Worm (Caenorhabditis elegans): ENCODE measurements around the gene Y54G2A.13.
"Not testable (repeated sequence)": the region's sequence is repeated elsewhere in the genome, so short reads cannot be mapped to it uniquely, and the experiment has no call there.

Y54G2A.13 gene

DNA sequence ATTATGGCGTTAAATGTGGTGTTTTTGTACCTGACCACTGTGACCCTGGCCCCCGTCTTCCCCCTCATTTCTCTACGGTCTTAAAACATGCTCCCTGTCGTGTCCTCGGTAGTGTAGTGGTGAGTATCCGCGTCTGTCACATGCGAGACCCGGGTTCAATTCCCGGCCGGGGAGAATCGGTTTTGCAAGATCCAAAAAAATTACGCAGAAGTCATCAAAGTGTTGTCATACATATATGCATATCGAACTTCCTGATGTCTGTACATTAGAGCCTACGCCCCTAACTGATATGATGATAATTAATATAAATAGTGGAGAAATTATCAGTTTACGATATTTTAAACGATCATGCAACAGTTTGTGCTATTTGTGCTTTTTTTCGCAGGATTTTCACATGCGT, 14.0 kb downstream of the Y54G2A.13 start, which contains the start of gene Y54G2A.45 (continued):
- TF ChIP-seq sma-9 (GFP tag; optimal IDR thresholded peaks at IDR 0.05): peak; percentile 16
- TF ChIP-seq sma-9 (tag; optimal IDR thresholded peaks at IDR 0.05): no peak
- no peak for TF ChIP-seq nhr-11 (tag; optimal IDR thresholded peaks at IDR 0.05)
- TF ChIP-seq mbf-1 (tag; optimal IDR thresholded peaks at IDR 0.05): no peak
- TF ChIP-seq unc-62 (GFP tag; optimal IDR thresholded peaks at IDR 0.05): no peak

DNA sequence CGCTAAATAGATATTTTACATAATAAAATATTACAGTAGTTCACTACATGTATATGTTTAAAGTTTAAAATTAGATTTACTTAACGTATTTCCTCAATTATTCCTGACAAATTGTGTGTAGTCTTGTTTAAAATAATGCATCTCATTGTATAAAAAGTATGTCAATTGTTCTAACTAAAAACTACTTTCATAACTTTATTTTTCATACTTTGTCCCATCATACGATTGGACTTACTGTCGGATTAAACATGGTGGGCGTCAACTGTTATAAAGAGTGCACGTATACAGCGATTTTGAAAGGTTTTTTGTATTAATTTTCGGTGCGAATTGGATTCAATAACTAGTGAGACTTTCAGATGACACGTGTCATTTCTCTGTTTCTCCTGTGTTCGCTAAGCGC, 15.9 kb downstream of the Y54G2A.13 start, which contains the start of gene Y54G2A.32:
Gene Y54G2A.32 (plus strand): TSS at position 301 of the 400 bp plus-strand sequence.
- TF ChIP-seq aly-2 (tag; optimal IDR thresholded peaks at IDR 0.05): no peak
- TF ChIP-seq zag-1 (tag; optimal IDR thresholded peaks at IDR 0.05): no peak
- no peak for TF ChIP-seq lin-13 (GFP tag; optimal IDR thresholded peaks at IDR 0.05)
- no peak for TF ChIP-seq C34F6.9 (tag; optimal IDR thresholded peaks at IDR 0.05)
- TF ChIP-seq ceh-82 (tag; optimal IDR thresholded peaks at IDR 0.05): no peak

DNA sequence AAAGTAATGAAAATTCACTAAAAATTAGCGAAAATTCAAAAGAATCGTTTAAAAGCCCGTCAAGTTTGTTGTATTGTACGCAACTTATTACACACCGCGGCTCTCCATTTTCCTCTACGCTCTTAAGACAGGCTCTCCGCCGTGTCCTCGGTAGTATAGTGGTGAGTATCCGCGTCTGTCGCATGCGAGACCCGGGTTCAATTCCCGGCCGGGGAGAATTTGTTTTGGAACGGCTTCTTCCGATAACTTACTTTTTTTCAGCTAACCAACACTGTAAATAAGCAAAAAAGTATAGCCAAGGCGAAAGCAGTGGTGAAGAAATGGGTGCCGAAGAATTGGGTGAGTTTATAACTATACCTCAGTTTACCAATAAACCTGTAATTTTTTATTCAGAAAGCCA, 17.3 kb downstream of the Y54G2A.13 start:
- TF ChIP-seq unc-55 (GFP tag; optimal IDR thresholded peaks at IDR 0.05) (peak; percentile 20), skn-1 (tag; optimal IDR thresholded peaks at IDR 0.05) (no peak)

DNA sequence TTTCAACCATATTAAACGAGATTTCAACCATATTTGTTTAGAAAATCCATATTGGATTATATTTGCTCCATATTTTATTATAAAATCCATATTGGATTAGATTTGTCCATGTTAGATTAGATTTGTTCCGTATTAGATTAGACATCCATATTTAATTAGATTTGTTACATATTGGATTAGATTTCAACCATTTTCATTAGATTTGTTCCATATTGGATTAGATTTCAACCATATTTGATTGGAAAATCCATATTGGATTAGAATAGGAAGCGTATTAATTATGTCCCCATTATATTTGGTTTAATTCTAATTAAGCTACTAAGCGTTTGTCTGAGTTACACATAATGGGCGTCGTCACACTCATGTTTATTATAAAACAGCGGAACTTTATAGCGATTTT, 18.0 kb downstream of the Y54G2A.13 start, which contains the start of gene Y54G2A.44:
Gene Y54G2A.44 (plus strand): TSS at position 301 of the 400 bp plus-strand sequence.
- not testable (repeated sequence) for TF ChIP-seq lin-13 (GFP tag; optimal IDR thresholded peaks at IDR 0.05); lsy-2 (tag; optimal IDR thresholded peaks at IDR 0.05); unc-55 (GFP tag; optimal IDR thresholded peaks at IDR 0.05)

DNA sequence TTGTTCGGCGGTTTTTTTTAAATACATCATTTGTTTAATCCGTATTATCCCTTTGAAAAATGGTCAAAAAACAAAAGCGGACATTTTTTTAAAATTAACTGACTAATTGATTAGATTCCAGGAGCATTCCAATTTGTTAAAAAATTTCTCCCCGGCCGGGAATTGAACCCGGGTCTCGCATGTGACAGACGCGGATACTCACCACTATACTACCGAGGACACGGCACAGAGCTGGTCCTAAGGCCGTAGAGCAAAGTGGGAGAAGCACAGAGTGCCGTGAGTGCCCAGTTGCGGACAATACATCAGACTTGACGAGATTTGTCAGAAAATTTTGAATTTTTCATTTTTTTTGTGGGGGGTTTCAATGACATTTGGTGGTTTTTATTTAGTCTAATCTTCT, 18.5 kb downstream of the Y54G2A.13 start:
- TF ChIP-seq lsy-2 (tag; optimal IDR thresholded peaks at IDR 0.05) (peak in 1 of 2 experiments; percentile 17), C34F6.9 (tag; optimal IDR thresholded peaks at IDR 0.05) (peak; percentile 10), egl-27 (tag; optimal IDR thresholded peaks at IDR 0.05) (no peak), ceh-82 (tag; optimal IDR thresholded peaks at IDR 0.05) (no peak), unc-62 (GFP tag; optimal IDR thresholded peaks at IDR 0.05) (no peak), zag-1 (tag; optimal IDR thresholded peaks at IDR 0.05) (no peak), nhr-21 (tag; optimal IDR thresholded peaks at IDR 0.05) (no peak), lin-39 (tag; optimal IDR thresholded peaks at IDR 0.05) (no peak), lin-13 (GFP tag; optimal IDR thresholded peaks at IDR 0.05) (peak; percentile 35), nhr-237 (tag; optimal IDR thresholded peaks at IDR 0.05) (no peak), elt-3 (tag; optimal IDR thresholded peaks at IDR 0.05) (no peak), unc-55 (GFP tag; optimal IDR thresholded peaks at IDR 0.05) (peak; percentile 20)

DNA sequence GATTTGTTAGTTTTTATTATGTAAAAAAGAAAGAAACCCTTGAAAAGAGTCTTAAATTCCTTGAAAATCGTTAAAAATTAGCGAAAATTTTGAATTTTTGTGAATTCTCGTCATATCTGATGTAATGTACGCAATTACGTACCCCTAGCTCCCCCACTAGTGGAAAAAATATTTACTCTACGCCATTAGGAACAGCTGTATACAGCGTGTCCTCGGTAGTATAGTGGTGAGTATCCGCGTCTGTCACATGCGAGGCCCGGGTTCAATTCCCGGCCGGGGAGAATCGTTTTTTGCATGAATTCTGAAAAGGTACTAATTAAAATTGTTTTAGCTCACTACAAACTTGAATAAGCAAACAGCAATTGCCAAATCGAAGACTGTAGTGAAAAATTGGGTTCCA, 19.6 kb downstream of the Y54G2A.13 start:
- TF ChIP-seq nhr-10 (tag; optimal IDR thresholded peaks at IDR 0.05) (no peak), sma-9 (GFP tag; optimal IDR thresholded peaks at IDR 0.05) (no peak), sma-9 (tag; optimal IDR thresholded peaks at IDR 0.05) (no peak), egl-27 (tag; optimal IDR thresholded peaks at IDR 0.05) (no peak)

DNA sequence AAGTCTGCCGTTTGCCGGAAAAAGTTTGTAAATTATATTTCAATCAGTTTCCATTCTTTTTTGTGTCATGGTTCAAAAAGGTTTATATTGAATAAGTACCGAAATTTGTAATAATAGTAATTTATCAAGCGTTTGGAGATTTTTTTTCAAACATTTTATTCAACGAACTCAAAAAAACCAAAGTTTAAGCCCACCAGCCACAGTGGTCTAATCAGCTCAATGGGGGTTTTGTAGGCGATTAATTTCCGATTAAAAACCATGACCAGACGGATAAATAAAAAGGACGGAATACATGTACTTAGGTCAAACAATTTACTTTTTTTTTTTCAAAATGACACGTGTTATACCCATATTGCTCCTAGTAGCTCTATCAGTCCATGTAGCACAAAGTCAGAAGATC, 20.1 kb downstream of the Y54G2A.13 start, which contains the start of gene Y54G2A.10:
Gene Y54G2A.10 (plus strand): TSS at position 301 of the 400 bp plus-strand sequence.
- TF ChIP-seq sma-3 (GFP tag; optimal IDR thresholded peaks at IDR 0.05) (no peak), dmd-4 (tag; optimal IDR thresholded peaks at IDR 0.05) (no peak), unc-62 (GFP tag; optimal IDR thresholded peaks at IDR 0.05) (no peak), unc-39 (tag; optimal IDR thresholded peaks at IDR 0.05) (no peak), F13H6.1 (tag; optimal IDR thresholded peaks at IDR 0.05) (no peak), mab-5 (tag; optimal IDR thresholded peaks at IDR 0.05) (no peak)

DNA sequence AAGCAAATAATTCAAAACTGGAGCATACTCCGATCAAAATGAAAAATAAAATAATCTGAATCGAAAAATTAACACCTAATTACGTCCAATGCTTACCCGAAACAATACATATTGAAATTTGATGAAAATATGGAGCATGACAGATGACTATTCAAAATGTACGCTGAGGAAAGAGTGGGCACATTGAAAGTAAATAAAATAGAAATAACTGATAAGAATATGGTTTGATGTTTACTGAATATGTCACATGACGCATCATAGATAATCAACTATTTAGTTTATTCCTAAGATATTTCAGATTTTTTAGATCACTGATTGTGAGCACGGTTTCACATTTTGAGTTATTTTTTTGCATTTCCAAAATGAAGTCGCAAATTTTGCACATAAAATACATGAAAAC, 21.2 kb downstream of the Y54G2A.13 start, which contains the start of gene Y54G2A.52:
Gene Y54G2A.52 (minus strand): TSS at position 348 of the 400 bp plus-strand sequence.
- TF ChIP-seq gmeb-1 (tag; optimal IDR thresholded peaks at IDR 0.05): peak; percentile 7
- TF ChIP-seq fos-1 (tag; optimal IDR thresholded peaks at IDR 0.05): peak; percentile 79
- no peak for TF ChIP-seq C34F6.9 (tag; optimal IDR thresholded peaks at IDR 0.05)
- no peak for TF ChIP-seq lin-39 (tag; optimal IDR thresholded peaks at IDR 0.05)
- TF ChIP-seq crh-2 (tag; optimal IDR thresholded peaks at IDR 0.05): peak; percentile 36
- no peak for TF ChIP-seq aly-2 (tag; optimal IDR thresholded peaks at IDR 0.05)
- TF ChIP-seq nhr-11 (tag; optimal IDR thresholded peaks at IDR 0.05): no peak
- TF ChIP-seq nhr-25 (tag; optimal IDR thresholded peaks at IDR 0.05): no peak
- no peak for TF ChIP-seq nhr-237 (tag; optimal IDR thresholded peaks at IDR 0.05)
- TF ChIP-seq skn-1 (tag; optimal IDR thresholded peaks at IDR 0.05): no peak
- TF ChIP-seq nhr-129 (tag; optimal IDR thresholded peaks at IDR 0.05): peak; percentile 11

Data from whole organism, L2 larva.